Fruit fly (Drosophila melanogaster) whole organism, embryonic: ENCODE results near the gene Pc.

Source experiments
- CG10565 ChIP-seq: fragments of 200-800 bp; sonication (Bioruptor generic); optimal IDR thresholded peaks from 3 replicates; lab custom pipeline; 2016; ENCODE audit warnings: missing biosample characterization, mild to moderate bottlenecking, missing genetic modification characterization
- CG17359 ChIP-seq: fragments of 200-800 bp; sonication (Bioruptor generic); optimal IDR thresholded peaks from 3 replicates; lab custom pipeline; 2018; ENCODE audit warnings: missing biosample characterization, mild to moderate bottlenecking, missing genetic modification characterization, moderate library complexity
- CG18599 ChIP-seq: fragments of 200-800 bp; sonication (Bioruptor generic); optimal IDR thresholded peaks from 3 replicates; lab custom pipeline; 2017; ENCODE audit warnings: missing biosample characterization, missing genetic modification characterization, mild to moderate bottlenecking, moderate library complexity, missing genetic modification reagents
- CG4820 ChIP-seq: fragments of 200-800 bp; sonication (Bioruptor generic); optimal IDR thresholded peaks from 3 replicates; lab custom pipeline; 2016; ENCODE audit warnings: missing biosample characterization, missing genetic modification characterization
- CG8290 ChIP-seq, 3 experiments: fragments of 200-800 bp; sonication (Bioruptor generic); optimal IDR thresholded peaks; 2 replicates each; lab custom pipeline; 2016 to 2019; ENCODE audit warnings: missing biosample characterization in 3 of 3, missing genetic modification characterization in 3 of 3, mild to moderate bottlenecking in 2 of 3, moderate library complexity in 1 of 3
- Fer2 ChIP-seq: fragments of 200-800 bp; sonication (Bioruptor generic); optimal IDR thresholded peaks from 2 replicates; lab custom pipeline; 2018; ENCODE audit warnings: missing biosample characterization, mild to moderate bottlenecking, missing genetic modification characterization, moderate library complexity
- NC2α ChIP-seq: fragments of 200-800 bp; sonication (Bioruptor generic); optimal IDR thresholded peaks from 2 replicates; lab custom pipeline; 2016; ENCODE audit warnings: missing biosample characterization, missing genetic modification characterization
- Side ChIP-seq: fragments of 200-800 bp; sonication (Bioruptor generic); optimal IDR thresholded peaks from 2 replicates; lab custom pipeline; 2016; ENCODE audit warnings: missing biosample characterization, missing genetic modification characterization
- TFAM ChIP-seq: fragments of 200-800 bp; sonication (Bioruptor generic); optimal IDR thresholded peaks from 2 replicates; lab custom pipeline; 2017; ENCODE audit warnings: missing biosample characterization, missing genetic modification characterization, inconsistent platforms
- pnt ChIP-seq: fragments of 200-800 bp; sonication (Bioruptor generic); optimal IDR thresholded peaks from 3 replicates; lab custom pipeline; 2016; ENCODE audit warnings: missing biosample characterization, missing genetic modification characterization
- trh ChIP-seq: fragments of 200-800 bp; sonication (Bioruptor generic); optimal IDR thresholded peaks from 2 replicates; lab custom pipeline; 2016; ENCODE audit warnings: missing biosample characterization, missing genetic modification characterization
- tx ChIP-seq: fragments of 200-800 bp; sonication (Bioruptor generic); optimal IDR thresholded peaks from 2 replicates; lab custom pipeline; 2016; ENCODE audit warnings: missing biosample characterization, missing genetic modification characterization
- vfl ChIP-seq: fragments of 200-800 bp; sonication (Bioruptor generic); optimal IDR thresholded peaks from 2 replicates; lab custom pipeline; 2016; ENCODE audit warnings: missing biosample characterization, missing genetic modification characterization
- zfh1 ChIP-seq: fragments of 200-800 bp; sonication (Bioruptor generic); IDR thresholded peaks from 3 replicates; pipeline ENCODE4 v1.3.6; 2022; ENCODE audit warnings: missing biosample characterization, missing genetic modification characterization

- no peak for TF ChIP-seq CG17359
- no peak for TF ChIP-seq NC2α
- no peak for TF ChIP-seq vfl
- TF ChIP-seq tx, result no peak
- no peak for TF ChIP-seq pnt (GFP tag; lab: Kevin White, UChicago)
- no peak for TF ChIP-seq Side
- no peak for TF ChIP-seq trh
- no peak for TF ChIP-seq TFAM (GFP tag; lab: Kevin White, UChicago)
- TF ChIP-seq CG4820, result no peak
- no peak for TF ChIP-seq Fer2 (tag; lab: Kevin White, UChicago)
- no peak for TF ChIP-seq CG10565 (GFP tag; lab: Kevin White, UChicago)
- TF ChIP-seq zfh1 (GFP tag; lab: Robert Waterston, UW), result no peak
- no peak for TF ChIP-seq CG18599 (GFP tag; lab: Kevin White, UChicago)
- no peak for TF ChIP-seq CG8290 (GFP tag; optimal IDR thresholded peaks at IDR 0.05; lab: Kevin White, UChicago)
- TF ChIP-seq CG8290 (tag; optimal IDR thresholded peaks at IDR 0.05; lab: Kevin White, UChicago), result no peak
These were observed 15.3 kb downstream of the Pc start for dm6 chr3L:21302493-21302892.
